Worm (Caenorhabditis elegans): ENCODE results near the gene str-252.

DNA sequence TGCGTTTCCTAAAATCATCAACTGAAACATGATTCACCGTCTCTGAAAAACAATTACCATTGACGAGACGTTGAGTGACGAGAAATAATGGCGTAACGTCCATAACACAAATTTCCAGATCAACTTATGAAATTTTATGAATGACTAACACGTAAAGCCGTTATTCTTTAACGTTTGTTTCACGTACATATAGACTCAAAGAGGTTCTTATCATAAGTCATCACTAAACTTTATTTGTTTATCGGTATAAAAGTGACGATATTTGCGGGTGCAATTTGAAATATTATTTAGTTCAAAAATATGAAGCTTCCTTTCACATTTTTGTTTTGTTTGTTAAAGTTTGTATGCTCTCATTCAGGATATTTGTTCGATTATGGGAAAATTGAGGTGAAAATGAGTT is 17.1 kb upstream of the str-252 start, which contains the start of gene oac-3:
- no peak for TF ChIP-seq lin-39 (tag; optimal IDR thresholded peaks at IDR 0.05)
- TF ChIP-seq unc-55 (GFP tag; optimal IDR thresholded peaks at IDR 0.05): no peak
- no peak for TF ChIP-seq snpc-4 (tag; optimal IDR thresholded peaks at IDR 0.05)
- no peak for TF ChIP-seq ztf-11 (tag; optimal IDR thresholded peaks at IDR 0.05)
- no peak for TF ChIP-seq mdl-1 (tag; optimal IDR thresholded peaks at IDR 0.05)
- TF ChIP-seq zag-1 (tag; optimal IDR thresholded peaks at IDR 0.05): no peak
